Fruit fly (Drosophila melanogaster) whole organism, embryonic: ENCODE results near the gene AnxB9.

ENCODE experiments used
- ATbp ChIP-seq: fragments of 200-800 bp; sonication (Bioruptor generic); optimal IDR thresholded peaks from 2 replicates; lab custom pipeline; 2017; ENCODE audit warnings: missing biosample characterization, mild to moderate bottlenecking, missing genetic modification characterization, missing genetic modification reagents
- Bteb2 ChIP-seq: fragments of 200-800 bp; sonication (Bioruptor generic); optimal IDR thresholded peaks from 2 replicates; lab custom pipeline; 2016; ENCODE audit warnings: missing biosample characterization, missing genetic modification characterization
- CG10543 ChIP-seq: fragments of 200-800 bp; sonication (Bioruptor generic); optimal IDR thresholded peaks from 3 replicates; lab custom pipeline; 2017; ENCODE audit warnings: missing biosample characterization, mild to moderate bottlenecking, missing genetic modification characterization, moderate library complexity
- CG10565 ChIP-seq: fragments of 200-800 bp; sonication (Bioruptor generic); optimal IDR thresholded peaks from 3 replicates; lab custom pipeline; 2016; ENCODE audit warnings: missing biosample characterization, mild to moderate bottlenecking, missing genetic modification characterization
- CG13775 ChIP-seq: fragments of 200-800 bp; sonication (Bioruptor generic); optimal IDR thresholded peaks from 3 replicates; lab custom pipeline; 2017; ENCODE audit warnings: missing biosample characterization, mild to moderate bottlenecking, missing genetic modification characterization
- CG1529 ChIP-seq: fragments of 200-800 bp; sonication (Bioruptor generic); optimal IDR thresholded peaks from 3 replicates; lab custom pipeline; 2018; ENCODE audit warnings: missing biosample characterization, missing genetic modification characterization
- CG16779 ChIP-seq: fragments of 200-800 bp; sonication (Bioruptor generic); IDR thresholded peaks from 2 replicates; pipeline ENCODE4 v1.3.6; 2022; ENCODE audit warnings: missing biosample characterization, missing genetic modification characterization
- CG17829 ChIP-seq: fragments of 200-800 bp; optimal IDR thresholded peaks from 2 replicates; lab custom pipeline; 2019; ENCODE audit warnings: missing biosample characterization, mild to moderate bottlenecking, missing genetic modification characterization, moderate library complexity
- CG1832 ChIP-seq: fragments of 200-800 bp; sonication (Bioruptor generic); optimal IDR thresholded peaks from 2 replicates; lab custom pipeline; 2017; ENCODE audit warnings: missing biosample characterization, mild to moderate bottlenecking, missing genetic modification characterization, inconsistent platforms
- CG18764 ChIP-seq: fragments of 200-800 bp; sonication (Bioruptor generic); optimal IDR thresholded peaks from 3 replicates; lab custom pipeline; 2016; ENCODE audit warnings: missing biosample characterization, missing genetic modification characterization
- CG31365 ChIP-seq: fragments of 200-800 bp; sonication (Bioruptor generic); optimal IDR thresholded peaks from 2 replicates; lab custom pipeline; 2018; ENCODE audit warnings: missing biosample characterization, mild to moderate bottlenecking, missing genetic modification characterization
- CG4360 ChIP-seq: fragments of 200-800 bp; sonication (Bioruptor generic); IDR thresholded peaks from 2 replicates; pipeline ENCODE4 v1.3.6; 2022; ENCODE audit warnings: missing biosample characterization, missing genetic modification characterization
- CG4820 ChIP-seq: fragments of 200-800 bp; sonication (Bioruptor generic); optimal IDR thresholded peaks from 3 replicates; lab custom pipeline; 2016; ENCODE audit warnings: missing biosample characterization, missing genetic modification characterization
- CG6683 ChIP-seq: fragments of 200-800 bp; sonication (Bioruptor generic); optimal IDR thresholded peaks from 2 replicates; lab custom pipeline; 2017; ENCODE audit warnings: missing biosample characterization, mild to moderate bottlenecking, missing genetic modification characterization, missing genetic modification reagents
- CG7745 ChIP-seq: fragments of 200-800 bp; sonication (Bioruptor generic); optimal IDR thresholded peaks from 2 replicates; lab custom pipeline; 2018; ENCODE audit warnings: missing biosample characterization, mild to moderate bottlenecking, missing genetic modification characterization, moderate library complexity
- CG7987 ChIP-seq: fragments of 200-800 bp; sonication (Bioruptor generic); optimal IDR thresholded peaks from 2 replicates; lab custom pipeline; 2018; ENCODE audit warnings: missing biosample characterization, mild to moderate bottlenecking, missing genetic modification characterization, moderate library complexity
- CG8290 ChIP-seq, 3 experiments: fragments of 200-800 bp; sonication (Bioruptor generic); optimal IDR thresholded peaks; 2 replicates each; lab custom pipeline; 2016 to 2019; ENCODE audit warnings: missing biosample characterization in 3 of 3, missing genetic modification characterization in 3 of 3, mild to moderate bottlenecking in 2 of 3, moderate library complexity in 1 of 3
- CG8944 ChIP-seq: fragments of 200-800 bp; sonication (Bioruptor generic); optimal IDR thresholded peaks from 3 replicates; lab custom pipeline; 2016; ENCODE audit warnings: missing biosample characterization, missing genetic modification characterization
- CkIIα-i1 ChIP-seq: fragments of 200-800 bp; sonication (Bioruptor generic); IDR thresholded peaks from 2 replicates; pipeline ENCODE4 v1.3.6; 2022; ENCODE audit warnings: missing biosample characterization, missing genetic modification characterization
- Dip3 ChIP-seq: fragments of 200-800 bp; sonication (Bioruptor generic); optimal IDR thresholded peaks from 3 replicates; lab custom pipeline; 2016; ENCODE audit warnings: missing biosample characterization, missing genetic modification characterization
- E2f1 ChIP-seq: fragments of 200-800 bp; sonication (Bioruptor generic); IDR thresholded peaks from 2 replicates; pipeline ENCODE4 v1.3.6; 2022; ENCODE audit warnings: missing biosample characterization, missing genetic modification characterization
- ERR ChIP-seq: fragments of 200-800 bp; sonication (Bioruptor generic); optimal IDR thresholded peaks from 2 replicates; lab custom pipeline; 2016; ENCODE audit warnings: missing biosample characterization, missing genetic modification characterization
- Gug ChIP-seq: fragments of 200-800 bp; sonication (Bioruptor generic); IDR thresholded peaks from 4 replicates; pipeline ENCODE4 v1.3.6; 2022; ENCODE audit warnings: missing biosample characterization, missing genetic modification characterization
- H15 ChIP-seq: fragments of 200-800 bp; sonication (Bioruptor generic); IDR thresholded peaks from 3 replicates; pipeline ENCODE4 v1.3.6; 2022; ENCODE audit warnings: missing biosample characterization, missing genetic modification characterization
- Hmx ChIP-seq: fragments of 200-800 bp; sonication (Bioruptor generic); optimal IDR thresholded peaks from 2 replicates; lab custom pipeline; 2016; ENCODE audit warnings: missing biosample characterization, missing genetic modification characterization
- Hr3 ChIP-seq: fragments of 200-800 bp; sonication (Bioruptor generic); optimal IDR thresholded peaks from 3 replicates; lab custom pipeline; 2016; ENCODE audit warnings: missing biosample characterization, missing genetic modification characterization
- Opbp ChIP-seq: fragments of 200-800 bp; sonication (Bioruptor generic); IDR thresholded peaks from 3 replicates; pipeline ENCODE4 v1.3.6; 2022; ENCODE audit warnings: missing biosample characterization, missing genetic modification characterization; ENCODE audit not compliant: partially characterized antibody
- Rfx ChIP-seq: fragments of 200-800 bp; sonication (Bioruptor generic); IDR thresholded peaks from 2 replicates; pipeline ENCODE4 v1.3.6; 2022; ENCODE audit warnings: missing biosample characterization, missing genetic modification characterization
- Sox102F ChIP-seq: fragments of 200-800 bp; sonication (Bioruptor generic); optimal IDR thresholded peaks from 2 replicates; lab custom pipeline; 2018; ENCODE audit warnings: missing biosample characterization, mild to moderate bottlenecking, missing genetic modification characterization, moderate library complexity
- Tbp ChIP-seq: fragments of >200 bp; optimal IDR thresholded peaks from 2 replicates; lab custom pipeline; 2018; ENCODE audit warnings: missing biosample characterization, missing genetic modification characterization
- corto ChIP-seq: fragments of 200-800 bp; sonication (Bioruptor generic); optimal IDR thresholded peaks from 2 replicates; lab custom pipeline; 2016; ENCODE audit warnings: missing biosample characterization, mild to moderate bottlenecking, missing genetic modification characterization, moderate library complexity
- cwo ChIP-seq: fragments of 200-800 bp; sonication (Bioruptor generic); optimal IDR thresholded peaks from 3 replicates; lab custom pipeline; 2017; ENCODE audit warnings: missing biosample characterization, missing genetic modification characterization, mild to moderate bottlenecking, moderate library complexity, missing genetic modification reagents
- fd64A ChIP-seq: fragments of 200-800 bp; sonication (Bioruptor generic); optimal IDR thresholded peaks from 3 replicates; lab custom pipeline; 2018; ENCODE audit warnings: missing biosample characterization, mild to moderate bottlenecking, missing genetic modification characterization
- ftz-f1 ChIP-seq: fragments of 200-800 bp; sonication (Bioruptor generic); optimal IDR thresholded peaks from 2 replicates; lab custom pipeline; 2016; ENCODE audit warnings: missing biosample characterization, missing genetic modification characterization
- gro ChIP-seq: fragments of 200-800 bp; sonication (Bioruptor generic); optimal IDR thresholded peaks from 2 replicates; lab custom pipeline; 2016; ENCODE audit warnings: missing biosample characterization, missing genetic modification characterization
- gt ChIP-seq: fragments of 200-800 bp; sonication (Bioruptor generic); IDR thresholded peaks from 2 replicates; pipeline ENCODE4 v1.3.6; 2022; ENCODE audit warnings: missing biosample characterization, missing genetic modification characterization
- hbn ChIP-seq: fragments of 200-800 bp; sonication (Bioruptor generic); IDR thresholded peaks from 2 replicates; pipeline ENCODE4 v1.3.6; 2022; ENCODE audit warnings: missing biosample characterization, missing genetic modification characterization; ENCODE audit not compliant: partially characterized antibody
- hkb ChIP-seq, 2 experiments: fragments of 200-800 bp in 1 of 2; fragments of >200 bp in 1 of 2; sonication (Bioruptor generic) in 1 of 2; IDR thresholded peaks in 1 of 2; optimal IDR thresholded peaks in 1 of 2; 2 replicates each; pipeline versions ENCODE4 v1.3.6 to Lab custom; 2017 to 2022; ENCODE audit warnings: missing biosample characterization in 1 of 2, missing genetic modification characterization in 1 of 2
- inv ChIP-seq: fragments of 200-800 bp; sonication (Bioruptor generic); IDR thresholded peaks from 2 replicates; pipeline ENCODE4 v1.3.6; 2022; ENCODE audit warnings: missing biosample characterization, missing genetic modification characterization; ENCODE audit not compliant: partially characterized antibody
- lab ChIP-seq: fragments of 200-800 bp; sonication (Bioruptor generic); optimal IDR thresholded peaks from 3 replicates; lab custom pipeline; 2017; ENCODE audit warnings: missing biosample characterization, missing genetic modification characterization, mild to moderate bottlenecking, moderate library complexity, missing genetic modification reagents
- lmd ChIP-seq: fragments of 200-800 bp; sonication (Bioruptor generic); IDR thresholded peaks from 2 replicates; pipeline ENCODE4 v1.3.6; 2022; ENCODE audit warnings: missing biosample characterization, missing genetic modification characterization
- sisA ChIP-seq: fragments of 200-800 bp; sonication (Bioruptor generic); IDR thresholded peaks from 2 replicates; pipeline ENCODE4 v1.3.6; 2022; ENCODE audit warnings: missing biosample characterization, missing genetic modification characterization
- slbo ChIP-seq: fragments of 200-800 bp; sonication (Bioruptor generic); IDR thresholded peaks from 2 replicates; pipeline ENCODE4 v1.3.6; 2022; ENCODE audit warnings: missing biosample characterization, missing genetic modification characterization
- slp2 ChIP-seq: fragments of 200-800 bp; sonication (Bioruptor generic); optimal IDR thresholded peaks from 2 replicates; lab custom pipeline; 2016; ENCODE audit warnings: missing biosample characterization, missing genetic modification characterization
- sna ChIP-seq: fragments of 200-800 bp; sonication (Bioruptor generic); IDR thresholded peaks from 2 replicates; pipeline ENCODE4 v1.3.6; 2022; ENCODE audit warnings: missing biosample characterization, missing genetic modification characterization; ENCODE audit not compliant: partially characterized antibody
- stwl ChIP-seq: fragments of 200-800 bp; sonication (Bioruptor generic); optimal IDR thresholded peaks from 3 replicates; lab custom pipeline; 2018; ENCODE audit warnings: missing biosample characterization, mild to moderate bottlenecking, missing genetic modification characterization, moderate library complexity
- trh ChIP-seq: fragments of 200-800 bp; sonication (Bioruptor generic); optimal IDR thresholded peaks from 2 replicates; lab custom pipeline; 2016; ENCODE audit warnings: missing biosample characterization, missing genetic modification characterization
- wor ChIP-seq: fragments of 200-800 bp; sonication (Bioruptor generic); IDR thresholded peaks from 2 replicates; pipeline ENCODE4 v1.3.6; 2022; ENCODE audit warnings: missing biosample characterization, missing genetic modification characterization

Gene AnxB9

DNA sequence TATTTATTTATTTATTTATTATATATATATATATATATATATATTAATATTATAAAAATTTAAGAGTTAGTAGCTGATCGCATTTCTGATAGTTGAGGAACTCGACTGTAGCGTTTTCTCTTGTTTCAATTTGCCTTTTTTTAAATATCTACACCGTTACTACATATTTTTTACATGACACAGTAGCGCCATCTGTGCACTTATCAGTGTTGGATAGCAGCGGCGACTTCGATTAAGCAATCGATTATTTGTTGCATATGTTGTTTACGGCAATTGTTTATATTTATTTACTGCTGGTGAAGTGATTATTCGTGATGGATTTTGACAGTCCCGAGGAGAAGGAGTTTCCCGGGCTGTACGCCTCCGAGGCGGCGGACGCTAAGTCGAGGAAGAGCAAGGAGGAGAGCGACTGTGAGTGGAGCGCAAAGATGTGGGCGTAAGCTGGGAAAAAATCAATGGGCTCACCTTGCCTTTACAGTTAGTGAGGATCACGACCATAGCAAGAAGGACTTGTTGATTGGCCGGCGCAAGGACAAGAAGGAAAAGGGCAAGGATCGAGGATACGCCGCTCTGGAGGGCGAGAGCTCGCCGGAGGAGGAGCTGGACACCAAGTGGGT is 47.5 kb upstream of the AnxB9 start, which contains the start of gene Rlip (continued):
- peak; percentile 63 for TF ChIP-seq lab
- no peak for TF ChIP-seq CG6683 (GFP tag; lab: Kevin White, UChicago)
- no peak; the same call in 1 of the 2 replicates for TF ChIP-seq CG16779 (GFP tag; lab: Robert Waterston, UW)
- TF ChIP-seq CG8944 (GFP tag; lab: Kevin White, UChicago), result peak; percentile 60
- peak; percentile 22 for TF ChIP-seq CG10543 (GFP tag; lab: Kevin White, UChicago)
- no peak for TF ChIP-seq ATbp (GFP tag; lab: Kevin White, UChicago)
- TF ChIP-seq cwo, result no peak
- no peak for TF ChIP-seq Hmx (GFP tag; lab: Kevin White, UChicago)
- TF ChIP-seq H15 (GFP tag; lab: Robert Waterston, UW), result peak; percentile 23; the same call in 1 of the 3 replicates
- peak; percentile 79 for TF ChIP-seq slbo (GFP tag; lab: Robert Waterston, UW)
- peak; percentile 34 for TF ChIP-seq CG17829 (tag; lab: Kevin White, UChicago)
- peak; percentile 34 for TF ChIP-seq Sox102F (GFP tag; lab: Kevin White, UChicago)
- no peak for TF ChIP-seq trh (GFP tag; lab: Kevin White, UChicago)
- no peak for TF ChIP-seq CG31365 (tag; lab: Kevin White, UChicago)
- TF ChIP-seq corto (GFP tag; lab: Kevin White, UChicago), result no peak
- peak; percentile 64 for TF ChIP-seq gro (GFP tag; lab: Kevin White, UChicago)
- peak; percentile 58 for TF ChIP-seq Dip3 (GFP tag; lab: Kevin White, UChicago)
- TF ChIP-seq CG13775, result no peak
- 0 out of 2 replicates have a peak, but pooled peaks have one; percentile 27 for TF ChIP-seq E2f1 (GFP tag; lab: Robert Waterston, UW)
- TF ChIP-seq Gug (GFP tag; lab: Robert Waterston, UW), result peak; percentile 55; the same call in 2 of the 4 replicates
- TF ChIP-seq hkb (optimal IDR thresholded peaks at IDR 0.05; lab: Kevin White, UChicago), result peak; percentile 8
- 0 out of 2 replicates have a peak, but pooled peaks have one; percentile 31 for TF ChIP-seq hkb (GFP tag; IDR thresholded peaks at IDR 0.05; lab: Robert Waterston, UW)
- no peak for TF ChIP-seq CG1832 (GFP tag; lab: Kevin White, UChicago)
- no peak for TF ChIP-seq Tbp (GFP tag; lab: Kevin White, UChicago)
- no peak for TF ChIP-seq CkIIα-i1 (GFP tag; lab: Robert Waterston, UW)
- TF ChIP-seq CG8290 (GFP tag; optimal IDR thresholded peaks at IDR 0.05; lab: Kevin White, UChicago), result peak; percentile 58
- TF ChIP-seq CG8290 (tag; optimal IDR thresholded peaks at IDR 0.05; lab: Kevin White, UChicago), result peak in 1 of 2 experiments; percentile 65
- TF ChIP-seq CG18764 (GFP tag; lab: Kevin White, UChicago), result peak; percentile 41
- TF ChIP-seq stwl, result peak; percentile 99
- peak; percentile 34 for TF ChIP-seq Hr3 (GFP tag; lab: Kevin White, UChicago)
- TF ChIP-seq fd64A (GFP tag; lab: Kevin White, UChicago), result no peak
- TF ChIP-seq CG4360 (GFP tag; lab: Robert Waterston, UW), result no peak
- peak; percentile 7 for TF ChIP-seq Bteb2 (GFP tag; lab: Kevin White, UChicago)
- TF ChIP-seq ftz-f1 (GFP tag; lab: Kevin White, UChicago), result no peak
- peak; percentile 3 for TF ChIP-seq ERR (GFP tag; lab: Kevin White, UChicago)
- TF ChIP-seq CG7745 (tag; lab: Kevin White, UChicago), result no peak
- no peak for TF ChIP-seq CG10565 (GFP tag; lab: Kevin White, UChicago)
- TF ChIP-seq sna (GFP tag; lab: Robert Waterston, UW), result peak; percentile 38; the same call in 1 of the 2 replicates
- peak; percentile 50 for TF ChIP-seq hbn (GFP tag; lab: Robert Waterston, UW)
- TF ChIP-seq inv (GFP tag; lab: Robert Waterston, UW), result peak; percentile 53
- TF ChIP-seq Opbp (GFP tag; lab: Robert Waterston, UW), result peak; percentile 58; the same call in 2 of the 3 replicates
- TF ChIP-seq wor, result no peak
- peak; percentile 82 for TF ChIP-seq Rfx
- peak; percentile 70 for TF ChIP-seq sisA (GFP tag; lab: Robert Waterston, UW)
- peak; percentile 30 for TF ChIP-seq slp2 (GFP tag; lab: Kevin White, UChicago)
- TF ChIP-seq CG1529 (GFP tag; lab: Kevin White, UChicago), result no peak
- peak; percentile 47; the same call in 1 of the 2 replicates for TF ChIP-seq lmd (GFP tag; lab: Robert Waterston, UW)
- peak; percentile 47 for TF ChIP-seq CG4820 (GFP tag; lab: Kevin White, UChicago)
- TF ChIP-seq CG7987 (GFP tag; lab: Kevin White, UChicago), result peak; percentile 65
- no peak for TF ChIP-seq gt (GFP tag; lab: Robert Waterston, UW)
